Worm (Caenorhabditis elegans): Measurements from ENCODE around the gene lido-9.

lido-9 gene

DNA sequence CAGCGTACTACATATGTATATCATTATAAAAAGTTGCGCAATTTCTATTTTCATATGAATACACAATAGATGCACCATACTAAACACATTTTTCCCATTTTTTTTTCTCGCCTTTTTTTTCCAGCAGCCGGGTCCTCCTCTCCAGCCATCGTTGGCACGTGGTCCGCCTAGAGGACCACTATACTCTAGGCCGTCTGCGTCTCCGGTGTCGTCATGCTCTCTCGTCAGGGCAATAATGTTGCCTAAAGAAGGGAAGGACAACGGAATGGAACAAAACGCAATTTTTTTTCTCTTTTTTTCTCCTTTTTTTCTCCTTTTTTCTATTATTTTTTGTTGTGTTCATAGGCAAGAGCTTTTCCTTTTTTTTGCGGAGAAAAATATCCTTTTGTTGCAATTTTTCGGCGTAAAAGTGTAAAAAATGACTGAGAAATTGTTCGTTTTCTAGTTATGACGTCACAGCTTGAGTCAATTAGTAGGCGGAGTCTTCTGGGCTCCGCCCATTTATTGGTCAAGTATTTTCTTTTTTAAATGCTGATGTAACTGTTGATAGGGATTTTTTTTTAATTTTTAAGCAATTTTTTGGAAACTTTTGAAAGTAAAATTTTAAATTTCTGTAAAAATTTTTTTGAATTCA is 37.9 kb upstream of the lido-9 start (continued):
- TF ChIP-seq snpc-4 (tag; optimal IDR thresholded peaks at IDR 0.05) (no peak), ceh-44 (GFP tag; IDR thresholded peaks at IDR 0.05) (no peak), hlh-11 (tag; optimal IDR thresholded peaks at IDR 0.05) (peak; percentile 18), ces-1 (GFP tag; optimal IDR thresholded peaks at IDR 0.05) (peak; percentile 21), snpc-1.2 (GFP tag; IDR thresholded peaks at IDR 0.05) (no peak), F37D6.2 (tag; optimal IDR thresholded peaks at IDR 0.05) (peak; percentile 23), fkh-10 (GFP tag; optimal IDR thresholded peaks at IDR 0.05) (peak; percentile 92), ctbp-1 (GFP tag; IDR thresholded peaks at IDR 0.05) (peak; percentile 60; the same call in 1 of the 2 replicates), nhr-76 (tag; optimal IDR thresholded peaks at IDR 0.05) (no peak), aha-1 (tag) (peak; percentile 93), lin-15B (tag; optimal IDR thresholded peaks at IDR 0.05) (no peak)

DNA sequence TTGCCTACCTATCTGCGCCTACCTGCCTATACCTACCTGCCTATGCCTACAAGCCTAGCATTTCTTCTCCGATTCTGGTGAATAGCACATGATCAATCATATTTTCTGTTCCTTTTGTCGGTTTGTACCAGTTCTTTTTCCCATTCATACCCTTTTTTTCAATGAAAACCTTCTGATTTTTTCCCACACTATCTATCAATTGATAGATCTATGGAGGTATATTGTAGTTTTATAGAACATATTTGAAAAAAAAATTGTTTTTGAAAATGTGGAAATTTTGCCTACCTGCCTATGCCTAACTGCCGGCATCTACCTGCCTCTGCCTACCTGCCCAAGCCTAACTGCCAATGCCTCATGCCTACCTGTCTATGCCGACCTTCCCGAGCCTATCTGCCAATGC is 36.9 kb upstream of the lido-9 start:
- TF ChIP-seq nhr-41 (GFP tag; IDR thresholded peaks at IDR 0.05) (no peak), fkh-10 (GFP tag; optimal IDR thresholded peaks at IDR 0.05) (no peak), aha-1 (tag) (peak; percentile 91), mxl-2 (GFP tag; conservative IDR thresholded peaks at IDR 0.05) (no peak), ZK337.2 (GFP tag; IDR thresholded peaks at IDR 0.05) (no peak), arid-1 (GFP tag; conservative IDR thresholded peaks at IDR 0.05) (no peak), lin-1 (GFP tag; IDR thresholded peaks at IDR 0.05) (no peak), zip-2 (tag; optimal IDR thresholded peaks at IDR 0.05) (no peak)

DNA sequence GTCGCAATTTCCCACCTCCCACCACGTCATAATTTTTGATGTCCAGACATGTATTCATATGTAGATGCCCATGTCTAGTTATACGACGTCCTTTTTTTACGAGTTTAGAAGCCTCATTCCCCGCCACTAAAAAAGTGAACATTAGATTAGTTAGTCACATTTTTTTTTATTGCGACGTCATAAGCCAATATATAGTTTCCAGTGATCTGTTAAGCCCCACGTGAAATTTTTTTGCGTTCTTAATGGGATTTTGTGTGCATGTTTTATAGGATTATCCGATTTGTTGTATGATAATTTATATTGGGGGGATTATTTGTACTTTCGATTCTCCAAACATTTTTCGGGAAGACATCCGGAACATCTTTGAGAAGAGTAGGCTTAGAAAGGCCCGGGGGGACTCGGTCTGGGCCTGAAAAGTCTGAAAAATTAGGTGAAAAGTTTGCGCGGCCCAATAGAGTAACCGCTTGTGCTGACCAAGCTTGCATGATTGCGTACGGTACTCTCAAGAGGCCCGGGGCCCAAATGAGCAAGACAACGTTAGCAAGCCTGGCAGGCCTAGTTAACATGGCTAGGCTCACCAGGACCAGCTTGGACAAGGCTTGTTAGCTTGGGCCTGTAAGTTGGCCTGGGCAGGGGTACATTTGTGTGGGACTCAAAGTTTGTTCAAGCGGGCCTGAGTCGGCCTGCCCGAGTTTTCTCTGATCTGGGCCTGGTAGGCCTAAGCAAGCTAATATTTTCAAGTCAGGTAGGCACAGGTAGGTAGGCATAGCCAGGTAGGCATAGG is 35.2 kb upstream of the lido-9 start:
- TF ChIP-seq ZK337.2 (GFP tag; IDR thresholded peaks at IDR 0.05) (no peak), set-16 (GFP tag; IDR thresholded peaks at IDR 0.05) (0 out of 2 replicates have a peak, but pooled peaks have one; percentile 22), Y48G9A.11 (GFP tag; IDR thresholded peaks at IDR 0.05) (no peak), snpc-1.2 (GFP tag; IDR thresholded peaks at IDR 0.05) (no peak), ceh-82 (tag; optimal IDR thresholded peaks at IDR 0.05) (no peak), aha-1 (tag) (peak; percentile 76), cey-2 (tag; optimal IDR thresholded peaks at IDR 0.05; ENCODE audit: borderline replicate concordance, insufficient read depth) (no peak), aly-2 (tag; optimal IDR thresholded peaks at IDR 0.05) (no peak), arid-1 (GFP tag; conservative IDR thresholded peaks at IDR 0.05) (0 out of 2 replicates have a peak, but pooled peaks have one; percentile 3), dve-1 (tag; optimal IDR thresholded peaks at IDR 0.05; ENCODE audit: insufficient read depth) (no peak), Y5F2A.4 (GFP tag; optimal IDR thresholded peaks at IDR 0.05) (no peak)

DNA sequence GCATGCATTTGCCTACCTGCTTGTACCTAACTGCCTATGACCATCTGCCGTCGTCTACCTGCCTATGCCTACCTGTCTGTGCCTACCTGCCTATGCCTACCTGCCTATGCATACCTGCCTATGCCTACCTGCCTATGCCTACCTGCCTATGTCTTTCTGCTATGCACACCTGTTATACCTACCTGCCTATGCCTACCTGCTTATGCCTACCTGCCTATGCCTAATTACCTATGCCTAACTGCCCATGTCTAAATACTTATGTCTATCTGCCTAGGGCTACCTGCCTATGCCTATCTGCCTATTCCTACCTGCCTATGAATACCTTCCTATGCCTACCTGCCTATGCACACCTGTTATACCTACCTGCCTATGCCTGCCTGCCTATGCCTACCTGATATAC is 34.2 kb upstream of the lido-9 start:
- no peak for TF ChIP-seq nhr-237 (tag; optimal IDR thresholded peaks at IDR 0.05)
- TF ChIP-seq unc-62 (GFP tag; optimal IDR thresholded peaks at IDR 0.05 in 1 of 2): peak in 1 of 2 experiments; percentile 61
- TF ChIP-seq unc-62 (tag; optimal IDR thresholded peaks at IDR 0.05): no peak

ce11 chrII:2967064-2967463 is 33.5 kb upstream of the lido-9 start:
- TF ChIP-seq dve-1 (tag; optimal IDR thresholded peaks at IDR 0.05; ENCODE audit: insufficient read depth): peak; percentile 25
- TF ChIP-seq zip-11 (GFP tag; IDR thresholded peaks at IDR 0.05): no peak
- TF ChIP-seq lin-39 (tag; optimal IDR thresholded peaks at IDR 0.05): no peak
- TF ChIP-seq nhr-111 (GFP tag; optimal IDR thresholded peaks at IDR 0.05): no peak
- no peak for TF ChIP-seq dpl-1 (GFP tag; optimal IDR thresholded peaks at IDR 0.05)
- 0 out of 2 replicates have a peak, but pooled peaks have one; percentile 10 for TF ChIP-seq hmg-1.1 (GFP tag; IDR thresholded peaks at IDR 0.05)
- no peak for TF ChIP-seq mes-2 (tag; optimal IDR thresholded peaks at IDR 0.05; ENCODE audit: poor library complexity, severe bottlenecking)
- peak; percentile 29; the same call in 1 of the 2 replicates for TF ChIP-seq pha-4 (GFP tag; IDR thresholded peaks at IDR 0.05)
- no peak for TF ChIP-seq pha-4 (tag; optimal IDR thresholded peaks at IDR 0.05)
- peak; percentile 12 for TF ChIP-seq mep-1 (tag; optimal IDR thresholded peaks at IDR 0.05)
- no peak for TF ChIP-seq mxl-2 (GFP tag; conservative IDR thresholded peaks at IDR 0.05)
- TF ChIP-seq ceh-44 (GFP tag; IDR thresholded peaks at IDR 0.05): no peak
- no peak for TF ChIP-seq F26F4.8 (GFP tag; conservative IDR thresholded peaks at IDR 0.05)
- TF ChIP-seq zip-2 (tag; optimal IDR thresholded peaks at IDR 0.05): no peak
- TF ChIP-seq lin-13 (GFP tag; optimal IDR thresholded peaks at IDR 0.05): no peak
